Worm (Caenorhabditis elegans): ENCODE measurements around the gene mig-23.
A peak's percentile ranks its signal among the peaks of the same experiment; 100 is the strongest.

Gene mig-23

DNA sequence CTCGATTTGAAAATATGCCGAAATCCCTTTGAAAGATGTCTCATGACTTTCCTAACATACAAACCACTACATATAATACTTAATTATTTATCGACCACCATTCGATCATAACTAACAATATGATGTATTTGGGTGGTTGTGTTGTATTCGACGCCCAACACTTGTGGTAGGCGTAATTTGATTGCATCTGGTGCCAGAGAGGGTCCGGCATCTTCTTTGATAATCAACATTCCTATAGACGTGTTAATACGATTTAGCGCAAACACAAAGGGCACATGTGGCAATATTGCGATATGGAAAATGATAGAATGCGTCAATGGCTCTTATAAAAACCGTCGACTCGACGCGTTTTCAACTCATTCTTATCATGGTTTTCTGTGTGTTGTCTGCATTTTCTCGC lies 44.8 kb downstream of the mig-23 start:
- peak; percentile 15 for TF ChIP-seq lin-14 (GFP tag; optimal IDR thresholded peaks at IDR 0.05)
- TF ChIP-seq nhr-19 (GFP tag; conservative IDR thresholded peaks at IDR 0.05) = no peak

DNA sequence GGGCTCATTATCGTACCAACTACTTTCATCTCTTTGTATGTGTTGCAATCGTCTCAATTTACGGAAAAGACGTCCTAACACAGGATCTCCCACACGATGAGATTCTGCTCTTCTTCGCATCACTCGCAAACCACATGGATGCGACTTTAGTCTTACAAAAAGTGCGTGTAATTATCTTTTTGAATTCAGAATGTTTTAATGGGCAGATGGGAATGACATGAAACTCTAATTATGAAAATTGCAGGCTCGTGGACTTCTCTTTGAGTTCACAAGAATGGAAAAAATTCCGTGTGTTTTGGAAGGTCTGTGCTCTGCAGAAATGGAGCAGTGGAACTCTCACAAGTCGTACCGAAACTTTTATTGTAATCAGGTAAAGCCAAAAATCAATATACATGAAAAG lies 47.2 kb downstream of the mig-23 start:
- TF ChIP-seq mdl-1 (tag; optimal IDR thresholded peaks at IDR 0.05) (no peak), lir-3 (tag; optimal IDR thresholded peaks at IDR 0.05; ENCODE audit: poor library complexity) (no peak), efl-1 (optimal IDR thresholded peaks at IDR 0.05) (no peak), efl-1 (GFP tag; optimal IDR thresholded peaks at IDR 0.05 in 1 of 2) (peak in 1 of 2 experiments; percentile 83), ama-1 (optimal IDR thresholded peaks at IDR 0.05) (no peak), C16A3.4 (tag; optimal IDR thresholded peaks at IDR 0.05) (no peak)

DNA sequence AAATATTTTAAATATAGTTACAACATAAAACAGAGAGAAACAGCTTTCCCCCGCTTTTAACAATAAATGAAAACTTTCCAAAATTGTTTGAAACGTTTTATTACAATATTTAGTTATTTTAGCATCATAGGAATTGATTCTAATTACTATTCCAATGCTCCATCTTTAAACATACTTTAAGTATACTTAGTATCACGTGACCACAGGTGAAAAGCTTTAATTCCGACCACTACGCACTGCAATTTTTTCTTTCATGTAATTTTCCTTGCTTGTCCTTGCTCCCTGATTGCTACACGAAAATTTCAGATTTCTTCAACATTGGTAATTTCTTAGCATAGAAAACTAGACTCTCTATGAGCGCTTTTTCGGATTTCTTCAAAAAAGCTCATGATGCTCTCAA lies 51.6 kb downstream of the mig-23 start, which contains the start of gene tbc-16:
Gene tbc-16 (plus strand): TSS at position 301 of the 400 bp plus-strand sequence.
- TF ChIP-seq fkh-8 (tag; optimal IDR thresholded peaks at IDR 0.05) (no peak), nhr-71 (tag; optimal IDR thresholded peaks at IDR 0.05) (no peak)

DNA sequence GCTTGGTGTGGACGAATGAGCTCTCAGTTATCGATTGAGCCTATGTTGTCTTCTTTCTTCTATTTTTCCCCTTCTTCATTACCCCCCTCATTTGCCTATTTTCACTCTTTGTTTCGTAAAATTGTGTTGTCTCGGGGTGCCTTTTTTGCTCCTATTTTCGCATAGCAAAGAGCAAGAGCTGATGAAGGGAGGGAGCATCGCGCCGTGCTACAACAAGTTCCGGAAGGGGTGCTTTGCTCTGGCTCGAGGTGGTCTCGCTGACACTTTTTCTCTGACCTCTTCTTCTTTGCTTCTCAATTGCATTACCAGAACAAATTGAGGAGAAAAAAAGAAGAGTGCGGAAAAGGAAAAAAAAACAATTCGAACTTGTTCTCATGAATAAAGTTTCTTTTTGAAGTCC lies 52.7 kb downstream of the mig-23 start:
- peak; percentile 72 for TF ChIP-seq lin-14 (GFP tag; optimal IDR thresholded peaks at IDR 0.05)
- no peak for TF ChIP-seq pag-3 (tag; optimal IDR thresholded peaks at IDR 0.05; ENCODE audit: borderline replicate concordance, insufficient read depth)
- peak; percentile 32 for TF ChIP-seq unc-86 (tag; optimal IDR thresholded peaks at IDR 0.05)
- TF ChIP-seq fos-1 (tag; optimal IDR thresholded peaks at IDR 0.05) = no peak
- TF ChIP-seq unc-130 (tag; optimal IDR thresholded peaks at IDR 0.05) = no peak
- TF ChIP-seq fkh-10 (GFP tag; optimal IDR thresholded peaks at IDR 0.05) = peak; percentile 95
- TF ChIP-seq pqm-1 (tag; optimal IDR thresholded peaks at IDR 0.05) = no peak
- no peak for TF ChIP-seq hlh-17 (GFP tag; optimal IDR thresholded peaks at IDR 0.05; ENCODE audit: borderline replicate concordance)
- TF ChIP-seq F16B12.6 (tag; optimal IDR thresholded peaks at IDR 0.05) = no peak
- peak; percentile 14 for TF ChIP-seq nhr-71 (tag; optimal IDR thresholded peaks at IDR 0.05)
- TF ChIP-seq efl-3 (GFP tag; optimal IDR thresholded peaks at IDR 0.05) = no peak
- TF ChIP-seq tbx-2 (tag; optimal IDR thresholded peaks at IDR 0.05) = peak; percentile 51
- no peak for TF ChIP-seq lir-3 (tag; optimal IDR thresholded peaks at IDR 0.05; ENCODE audit: poor library complexity)
- no peak for TF ChIP-seq ceh-8 (GFP tag; optimal IDR thresholded peaks at IDR 0.05)
